Worm (Caenorhabditis elegans) whole organism, L2 larva: ENCODE measurements around the gene fzr-1.

Source experiments
- C34F6.9 ChIP-seq: fragments of 150-350 bp; optimal IDR thresholded peaks from 2 replicates; lab custom pipeline; 2014; ENCODE audit warnings: missing biosample characterization, missing genetic modification characterization
- F13H6.1 ChIP-seq: sonication (generic microtip); optimal IDR thresholded peaks from 2 replicates; lab custom pipeline; 2016; ENCODE audit warnings: missing genetic modification characterization, missing compliant biosample characterization
- R02D3.7 ChIP-seq: fragments of 150-350 bp; optimal IDR thresholded peaks from 2 replicates; lab custom pipeline; 2014; ENCODE audit warnings: missing biosample characterization, missing genetic modification characterization
- Y55F3AM.14 ChIP-seq: fragments of 200-800 bp; sonication (Bioruptor generic); optimal IDR thresholded peaks from 2 replicates; lab custom pipeline; 2018; ENCODE audit warnings: mild to moderate bottlenecking, missing genetic modification characterization, missing compliant biosample characterization
- ZK546.5 ChIP-seq: sonication (generic microtip); optimal IDR thresholded peaks from 2 replicates; lab custom pipeline; 2017; ENCODE audit warnings: missing biosample characterization, missing genetic modification characterization
- alr-1 ChIP-seq: fragments of 150-350 bp; optimal IDR thresholded peaks from 2 replicates; lab custom pipeline; 2014; ENCODE audit warnings: missing biosample characterization, missing genetic modification characterization
- aly-2 ChIP-seq: fragments of 150-350 bp; optimal IDR thresholded peaks from 2 replicates; lab custom pipeline; 2014; ENCODE audit warnings: missing biosample characterization, missing genetic modification characterization
- ama-1 ChIP-seq: fragments of 150-350 bp; optimal IDR thresholded peaks from 2 replicates; lab custom pipeline; 2018; ENCODE audit warnings: inconsistent platforms
- blmp-1 ChIP-seq: sonication (generic microtip); optimal IDR thresholded peaks from 2 replicates; lab custom pipeline; 2017; ENCODE audit warnings: missing genetic modification characterization, mild to moderate bottlenecking, missing compliant biosample characterization, antibody characterized with exemption, moderate library complexity; ENCODE audit not compliant: insufficient read depth
- ceh-16 ChIP-seq: fragments of 150-350 bp; optimal IDR thresholded peaks from 2 replicates; lab custom pipeline; 2014; ENCODE audit warnings: missing biosample characterization, missing genetic modification characterization
- ceh-82 ChIP-seq: fragments of 150-350 bp; optimal IDR thresholded peaks from 2 replicates; lab custom pipeline; 2014; ENCODE audit warnings: missing biosample characterization, missing genetic modification characterization
- crh-2 ChIP-seq: sonication (generic microtip); optimal IDR thresholded peaks from 2 replicates; lab custom pipeline; 2017; ENCODE audit warnings: missing biosample characterization, missing genetic modification characterization
- dmd-4 ChIP-seq: sonication (generic microtip); optimal IDR thresholded peaks from 2 replicates; lab custom pipeline; 2017; ENCODE audit warnings: missing biosample characterization, missing genetic modification characterization
- egl-27 ChIP-seq: sonication (generic microtip); optimal IDR thresholded peaks from 3 replicates; lab custom pipeline; 2017; ENCODE audit warnings: missing biosample characterization, missing genetic modification reagents, missing genetic modification characterization
- elt-1 ChIP-seq: fragments of 150-350 bp; optimal IDR thresholded peaks from 2 replicates; lab custom pipeline; 2014; ENCODE audit warnings: missing biosample characterization, missing genetic modification characterization
- elt-3 ChIP-seq: sonication (generic microtip); optimal IDR thresholded peaks from 2 replicates; lab custom pipeline; 2017; ENCODE audit warnings: missing biosample characterization, missing genetic modification characterization
- fos-1 ChIP-seq: fragments of 150-350 bp; optimal IDR thresholded peaks from 2 replicates; lab custom pipeline; 2014; ENCODE audit warnings: missing biosample characterization, missing genetic modification characterization
- gmeb-1 ChIP-seq: fragments of 150-350 bp; optimal IDR thresholded peaks from 2 replicates; lab custom pipeline; 2014; ENCODE audit warnings: missing biosample characterization, missing genetic modification characterization
- lin-11 ChIP-seq: fragments of 150-350 bp; sonication (generic microtip); optimal IDR thresholded peaks from 2 replicates; lab custom pipeline; 2014; ENCODE audit warnings: missing biosample characterization, missing genetic modification characterization, inconsistent platforms, mixed read lengths
- lin-13 ChIP-seq: fragments of 150-350 bp; optimal IDR thresholded peaks from 2 replicates; lab custom pipeline; 2014; ENCODE audit warnings: missing biosample characterization, missing genetic modification reagents, missing genetic modification characterization
- lin-39 ChIP-seq: fragments of 150-350 bp; optimal IDR thresholded peaks from 2 replicates; lab custom pipeline; 2014; ENCODE audit warnings: missing biosample characterization, missing genetic modification reagents, missing genetic modification characterization
- lsy-2 ChIP-seq, 2 experiments: fragments of 150-350 bp in 1 of 2; sonication (generic microtip) in 1 of 2; optimal IDR thresholded peaks; 2 replicates each; lab custom pipeline; 2014 to 2017; ENCODE audit warnings: missing biosample characterization in 2 of 2, missing genetic modification characterization in 2 of 2
- mab-5 ChIP-seq: fragments of 150-350 bp; optimal IDR thresholded peaks from 2 replicates; lab custom pipeline; 2014; ENCODE audit warnings: missing biosample characterization, missing genetic modification characterization
- mbf-1 ChIP-seq: sonication (generic microtip); optimal IDR thresholded peaks from 2 replicates; lab custom pipeline; 2017; ENCODE audit warnings: missing biosample characterization, missing genetic modification characterization
- mdl-1 ChIP-seq, 2 experiments: fragments of 150-350 bp in 1 of 2; sonication (generic microtip) in 1 of 2; optimal IDR thresholded peaks; 2 replicates each; lab custom pipeline; 2017; ENCODE audit warnings: missing biosample characterization in 2 of 2, missing genetic modification characterization in 2 of 2
- nhr-10 ChIP-seq: sonication (generic microtip); optimal IDR thresholded peaks from 2 replicates; lab custom pipeline; 2017; ENCODE audit warnings: missing biosample characterization, missing genetic modification characterization
- nhr-11 ChIP-seq: fragments of 150-350 bp; optimal IDR thresholded peaks from 2 replicates; lab custom pipeline; 2014; ENCODE audit warnings: missing biosample characterization, missing genetic modification characterization
- nhr-12 ChIP-seq: fragments of 150-350 bp; optimal IDR thresholded peaks from 2 replicates; lab custom pipeline; 2014; ENCODE audit warnings: missing biosample characterization, missing genetic modification characterization
- nhr-129 ChIP-seq: fragments of 150-350 bp; optimal IDR thresholded peaks from 2 replicates; lab custom pipeline; 2014; ENCODE audit warnings: missing biosample characterization, missing genetic modification characterization
- nhr-21 ChIP-seq: fragments of 150-350 bp; optimal IDR thresholded peaks from 2 replicates; lab custom pipeline; 2014; ENCODE audit warnings: missing biosample characterization, missing genetic modification characterization
- nhr-23 ChIP-seq: fragments of 150-350 bp; optimal IDR thresholded peaks from 2 replicates; lab custom pipeline; 2014; ENCODE audit warnings: missing biosample characterization, missing genetic modification reagents, missing genetic modification characterization
- nhr-237 ChIP-seq: fragments of 150-350 bp; optimal IDR thresholded peaks from 2 replicates; lab custom pipeline; 2014; ENCODE audit warnings: missing biosample characterization, missing genetic modification characterization
- nhr-25 ChIP-seq: fragments of 150-350 bp; sonication (generic microtip); optimal IDR thresholded peaks from 3 replicates; lab custom pipeline; 2014; ENCODE audit warnings: missing biosample characterization, missing genetic modification characterization
- nhr-6 ChIP-seq: fragments of 150-350 bp; optimal IDR thresholded peaks from 2 replicates; lab custom pipeline; 2014; ENCODE audit warnings: missing biosample characterization, missing genetic modification characterization
- nhr-77 ChIP-seq: fragments of 150-350 bp; optimal IDR thresholded peaks from 2 replicates; lab custom pipeline; 2014; ENCODE audit warnings: missing biosample characterization, missing genetic modification characterization
- peb-1 ChIP-seq: fragments of 150-350 bp; optimal IDR thresholded peaks from 2 replicates; lab custom pipeline; 2014; ENCODE audit warnings: missing biosample characterization, missing genetic modification characterization
- sem-4 ChIP-seq: fragments of 150-350 bp; optimal IDR thresholded peaks from 2 replicates; lab custom pipeline; 2014; ENCODE audit warnings: missing biosample characterization, missing genetic modification reagents, missing genetic modification characterization
- skn-1 ChIP-seq: sonication (generic microtip); optimal IDR thresholded peaks from 2 replicates; lab custom pipeline; 2017; ENCODE audit warnings: missing biosample characterization, missing genetic modification characterization
- sma-3 ChIP-seq: sonication (generic microtip); optimal IDR thresholded peaks from 2 replicates; lab custom pipeline; 2016; ENCODE audit warnings: missing genetic modification reagents, missing genetic modification characterization, missing compliant biosample characterization
- sma-9 ChIP-seq, 2 experiments: fragments of 150-350 bp in 1 of 2; sonication (generic microtip) in 1 of 2; optimal IDR thresholded peaks; 2 replicates each; lab custom pipeline; 2014 to 2016; ENCODE audit warnings: missing genetic modification characterization in 2 of 2, mild to moderate bottlenecking in 1 of 2, missing biosample characterization in 1 of 2, missing compliant biosample characterization in 1 of 2, missing genetic modification reagents in 1 of 2, moderate library complexity in 1 of 2
- snpc-4 ChIP-seq: fragments of 150-350 bp; optimal IDR thresholded peaks from 2 replicates; lab custom pipeline; 2014; ENCODE audit warnings: missing biosample characterization, missing genetic modification characterization
- unc-39 ChIP-seq: fragments of 150-350 bp; optimal IDR thresholded peaks from 2 replicates; lab custom pipeline; 2014; ENCODE audit warnings: missing biosample characterization, missing genetic modification characterization
- unc-55 ChIP-seq: fragments of 150-350 bp; sonication (generic microtip); optimal IDR thresholded peaks from 3 replicates; lab custom pipeline; 2014; ENCODE audit warnings: missing biosample characterization, missing genetic modification reagents, missing genetic modification characterization
- unc-62 ChIP-seq: fragments of 150-350 bp; optimal IDR thresholded peaks from 2 replicates; lab custom pipeline; 2014; ENCODE audit warnings: missing biosample characterization, missing genetic modification reagents, missing genetic modification characterization
- zag-1 ChIP-seq: fragments of 150-350 bp; optimal IDR thresholded peaks from 2 replicates; lab custom pipeline; 2014; ENCODE audit warnings: missing biosample characterization, missing genetic modification characterization
- ztf-1 ChIP-seq: fragments of 200-800 bp; sonication (Bioruptor generic); conservative IDR thresholded peaks from 2 replicates; pipeline ENCODE4 v1.3.6; 2022; ENCODE audit warnings: missing genetic modification characterization, missing compliant biosample characterization
- ztf-11 ChIP-seq: sonication (generic microtip); optimal IDR thresholded peaks from 2 replicates; lab custom pipeline; 2017; ENCODE audit warnings: missing biosample characterization, missing genetic modification characterization
- ztf-4 ChIP-seq: fragments of 150-350 bp; optimal IDR thresholded peaks from 2 replicates; lab custom pipeline; 2014; ENCODE audit warnings: missing biosample characterization, missing genetic modification characterization

The fzr-1 gene

ce11 chrII:9591071-9591470 is 53.2 kb downstream of the fzr-1 start, which contains the start of the genes E02H1.1 and tag-124:
Gene E02H1.1 (minus strand): TSS chrII:9591164.
Gene tag-124 (plus strand): TSS chrII:9591292.
- TF ChIP-seq blmp-1 (tag; lab: Kevin White, UChicago) (peak; percentile 12), crh-2 (tag; lab: Kevin White, UChicago) (peak; percentile 72), ztf-1 (GFP tag; lab: Robert Waterston, UW) (no peak), Y55F3AM.14 (no peak), aly-2 (tag; lab: Kevin White, UChicago) (no peak), ztf-11 (tag; lab: Kevin White, UChicago) (no peak), nhr-21 (peak; percentile 66), egl-27 (tag; lab: Kevin White, UChicago) (peak; percentile 38), ceh-82 (no peak), snpc-4 (tag; lab: Kevin White, UChicago) (peak; percentile 49), nhr-10 (no peak), elt-1 (no peak), sem-4 (peak; percentile 66), nhr-25 (tag; lab: Kevin White, UChicago) (peak; percentile 77), nhr-11 (tag; lab: Kevin White, UChicago) (no peak), sma-9 (GFP tag; optimal IDR thresholded peaks at IDR 0.05; lab: Kevin White, UChicago) (peak; percentile 92), sma-9 (tag; optimal IDR thresholded peaks at IDR 0.05; lab: Kevin White, UChicago) (no peak), unc-55 (GFP tag; lab: Kevin White, UChicago) (peak; percentile 89), dmd-4 (no peak), zag-1 (tag; lab: Kevin White, UChicago) (no peak), mbf-1 (no peak), lin-39 (tag; lab: Kevin White, UChicago) (no peak), nhr-6 (tag; lab: Kevin White, UChicago) (peak; percentile 64), nhr-237 (tag; lab: Kevin White, UChicago) (no peak), ceh-16 (no peak), mab-5 (tag; lab: Kevin White, UChicago) (peak; percentile 69), skn-1 (tag; lab: Kevin White, UChicago) (no peak), mdl-1 (tag; optimal IDR thresholded peaks at IDR 0.05; lab: Kevin White, UChicago) (no peak), R02D3.7 (tag; lab: Kevin White, UChicago) (no peak), nhr-23 (tag; lab: Kevin White, UChicago) (no peak), lin-13 (peak; percentile 51), nhr-12 (tag; lab: Kevin White, UChicago) (no peak), fos-1 (tag; lab: Kevin White, UChicago) (peak; percentile 27), F13H6.1 (tag; lab: Kevin White, UChicago) (peak; percentile 75), sma-3 (GFP tag; lab: Kevin White, UChicago) (peak; percentile 88), lsy-2 (tag; optimal IDR thresholded peaks at IDR 0.05; lab: Kevin White, UChicago) (peak; percentile 67 to 89), nhr-129 (tag; lab: Kevin White, UChicago) (peak; percentile 67), ama-1 (lab: Kevin White, UChicago) (no peak), peb-1 (no peak), unc-39 (tag; lab: Kevin White, UChicago) (no peak), alr-1 (tag; lab: Kevin White, UChicago) (no peak), C34F6.9 (tag; lab: Kevin White, UChicago) (peak; percentile 81), unc-62 (GFP tag; lab: Kevin White, UChicago) (no peak), elt-3 (no peak), gmeb-1 (tag; lab: Kevin White, UChicago) (peak; percentile 61), ZK546.5 (no peak), nhr-77 (tag; lab: Kevin White, UChicago) (no peak), lin-11 (tag; lab: Kevin White, UChicago) (no peak), ztf-4 (tag; lab: Kevin White, UChicago) (no peak)
